Worm (Caenorhabditis elegans) whole organism, L1 larva: ENCODE data around the gene svop-1.

Experiments
- C16A3.4 ChIP-seq: fragments of 150-350 bp; optimal IDR thresholded peaks from 2 replicates; lab custom pipeline; 2014; ENCODE audit warnings: missing biosample characterization, missing genetic modification characterization
- C34B4.2 ChIP-seq: sonication (generic microtip); optimal IDR thresholded peaks from 2 replicates; lab custom pipeline; 2017; ENCODE audit warnings: mild to moderate bottlenecking, missing genetic modification characterization, missing compliant biosample characterization
- ama-1 ChIP-seq: fragments of 150-350 bp; optimal IDR thresholded peaks from 2 replicates; lab custom pipeline; 2014
- blmp-1 ChIP-seq: fragments of 150-350 bp; optimal IDR thresholded peaks from 2 replicates; lab custom pipeline; 2014; ENCODE audit warnings: missing biosample characterization, missing genetic modification characterization
- ceh-82 ChIP-seq, 3 experiments: fragments of 150-350 bp in 1 of 3; sonication (generic microtip) in 2 of 3; optimal IDR thresholded peaks; 2 replicates each; lab custom pipeline; 2014 to 2017; ENCODE audit warnings: missing biosample characterization in 3 of 3, missing genetic modification characterization in 3 of 3
- ceh-90 ChIP-seq: sonication (generic microtip); optimal IDR thresholded peaks from 2 replicates; lab custom pipeline; 2016; ENCODE audit warnings: missing genetic modification characterization, missing compliant biosample characterization
- dpl-1 ChIP-seq, 3 experiments: fragments of 150-350 bp in 2 of 3; sonication (generic microtip) in 1 of 3; optimal IDR thresholded peaks; 2 replicates each; lab custom pipeline; 2014 to 2017; ENCODE audit warnings: missing biosample characterization in 3 of 3, missing genetic modification characterization in 3 of 3, missing genetic modification reagents in 3 of 3
- efl-1 ChIP-seq, 4 experiments: fragments of 150-350 bp; optimal IDR thresholded peaks in 3 of 4; peaks in 1 of 4; 1 replicate in 1 of 4; 2 replicates in 3 of 4; lab custom pipeline; 2014; ENCODE audit warnings: missing biosample characterization in 2 of 4, missing genetic modification characterization in 2 of 4, missing genetic modification reagents in 2 of 4
- efl-3 ChIP-seq: fragments of 200-800 bp; sonication (Bioruptor generic); optimal IDR thresholded peaks from 2 replicates; lab custom pipeline; 2018; ENCODE audit warnings: mild to moderate bottlenecking, missing genetic modification characterization, missing compliant biosample characterization
- egl-13 ChIP-seq: sonication (generic microtip); optimal IDR thresholded peaks from 2 replicates; lab custom pipeline; 2016; ENCODE audit warnings: missing genotype, missing genetic modification reagents, missing genetic modification characterization, missing compliant biosample characterization
- egl-27 ChIP-seq, 2 experiments: fragments of 150-350 bp in 1 of 2; sonication (generic microtip); optimal IDR thresholded peaks; 3 replicates each; lab custom pipeline; 2017 to 2018; ENCODE audit warnings: missing biosample characterization in 2 of 2, missing genetic modification characterization in 2 of 2, missing genetic modification reagents in 2 of 2
- elt-2 ChIP-seq: sonication (generic microtip); optimal IDR thresholded peaks from 2 replicates; lab custom pipeline; 2016; ENCODE audit warnings: missing genetic modification characterization, mild to moderate bottlenecking, inconsistent platforms, missing compliant biosample characterization, missing genetic modification reagents
- elt-3 ChIP-seq, 6 experiments: fragments of 150-350 bp in 1 of 6; sonication (generic microtip); optimal IDR thresholded peaks; 2 replicates each; lab custom pipeline; 2017 to 2018; ENCODE audit warnings: missing biosample characterization in 6 of 6, missing genetic modification characterization in 6 of 6, inconsistent platforms in 1 of 6
- ets-5 ChIP-seq: fragments of 200-800 bp; sonication (Bioruptor generic); IDR thresholded peaks from 2 replicates; pipeline ENCODE4 v1.3.6; 2022; ENCODE audit warnings: missing genetic modification characterization, missing compliant biosample characterization
- fos-1 ChIP-seq: fragments of 150-350 bp; optimal IDR thresholded peaks from 2 replicates; lab custom pipeline; 2014; ENCODE audit warnings: missing biosample characterization, missing genetic modification characterization
- hlh-17 ChIP-seq: fragments of 200-800 bp; sonication (Bioruptor generic); optimal IDR thresholded peaks from 2 replicates; lab custom pipeline; 2018; ENCODE audit warnings: missing genetic modification characterization, mild to moderate bottlenecking, missing compliant biosample characterization, moderate library complexity, borderline replicate concordance
- hpl-2 ChIP-seq: fragments of 150-350 bp; optimal IDR thresholded peaks from 2 replicates; lab custom pipeline; 2014; ENCODE audit warnings: missing biosample characterization, missing genetic modification reagents, missing genetic modification characterization
- isw-1 ChIP-seq: fragments of 200-800 bp; sonication (Bioruptor generic); IDR thresholded peaks from 2 replicates; pipeline ENCODE4 v1.3.6; 2022; ENCODE audit warnings: missing genetic modification characterization, missing compliant biosample characterization
- jun-1 ChIP-seq: fragments of 150-350 bp; optimal IDR thresholded peaks from 2 replicates; lab custom pipeline; 2014; ENCODE audit warnings: missing biosample characterization, missing genetic modification reagents, missing genetic modification characterization
- lin-13 ChIP-seq: fragments of 150-350 bp; optimal IDR thresholded peaks from 2 replicates; lab custom pipeline; 2014; ENCODE audit warnings: missing biosample characterization, missing genetic modification reagents, missing genetic modification characterization
- lin-14 ChIP-seq: fragments of 200-800 bp; sonication (Bioruptor generic); optimal IDR thresholded peaks from 2 replicates; lab custom pipeline; 2018; ENCODE audit warnings: mild to moderate bottlenecking, missing genetic modification characterization, moderate library complexity, missing compliant biosample characterization
- lin-15B ChIP-seq: fragments of 150-350 bp; sonication (generic microtip); optimal IDR thresholded peaks from 3 replicates; lab custom pipeline; 2014; ENCODE audit warnings: missing biosample characterization, missing genetic modification characterization
- lin-35 ChIP-seq, 2 experiments: fragments of 150-350 bp; optimal IDR thresholded peaks; 2 replicates each; lab custom pipeline; 2014; ENCODE audit warnings: missing biosample characterization in 2 of 2, missing genetic modification characterization in 2 of 2, missing genetic modification reagents in 2 of 2
- lir-3 ChIP-seq: sonication (generic microtip); optimal IDR thresholded peaks from 2 replicates; lab custom pipeline; 2016; ENCODE audit warnings: mild to moderate bottlenecking, missing genetic modification characterization, moderate library complexity, missing compliant biosample characterization; ENCODE audit not compliant: poor library complexity
- lsy-2 ChIP-seq, 2 experiments: fragments of 150-350 bp; optimal IDR thresholded peaks; 2 replicates each; lab custom pipeline; 2014; ENCODE audit warnings: missing biosample characterization in 2 of 2, missing genetic modification characterization in 2 of 2
- mdl-1 ChIP-seq, 2 experiments: fragments of 150-350 bp; optimal IDR thresholded peaks; 2 replicates each; lab custom pipeline; 2014 to 2017; ENCODE audit warnings: missing biosample characterization in 2 of 2, missing genetic modification characterization in 2 of 2, inconsistent platforms in 1 of 2
- mep-1 ChIP-seq: fragments of 150-350 bp; optimal IDR thresholded peaks from 2 replicates; lab custom pipeline; 2014; ENCODE audit warnings: missing biosample characterization, missing genetic modification characterization
- nhr-19 ChIP-seq: fragments of 200-800 bp; sonication (Bioruptor generic); conservative IDR thresholded peaks from 2 replicates; pipeline ENCODE4 v1.3.6; 2022; ENCODE audit warnings: missing genetic modification characterization, missing compliant biosample characterization
- nhr-20 ChIP-seq: sonication (generic microtip); optimal IDR thresholded peaks from 2 replicates; lab custom pipeline; 2016; ENCODE audit warnings: mild to moderate bottlenecking, missing genetic modification characterization, missing compliant biosample characterization
- nhr-28 ChIP-seq: fragments of 150-350 bp; optimal IDR thresholded peaks from 2 replicates; lab custom pipeline; 2014; ENCODE audit warnings: missing biosample characterization, missing genetic modification characterization
- nhr-47 ChIP-seq: sonication (generic microtip); optimal IDR thresholded peaks from 2 replicates; lab custom pipeline; 2016; ENCODE audit warnings: mild to moderate bottlenecking, missing genetic modification characterization, moderate library complexity, missing compliant biosample characterization
- nhr-71 ChIP-seq: sonication (generic microtip); optimal IDR thresholded peaks from 2 replicates; lab custom pipeline; 2016; ENCODE audit warnings: mild to moderate bottlenecking, missing genetic modification characterization, moderate library complexity, missing compliant biosample characterization
- nhr-77 ChIP-seq: fragments of 150-350 bp; optimal IDR thresholded peaks from 2 replicates; lab custom pipeline; 2014; ENCODE audit warnings: missing biosample characterization, missing genetic modification characterization
- nhr-85 ChIP-seq: sonication (generic microtip); peaks from one replicate; lab custom pipeline; 2016; ENCODE audit warnings: missing genetic modification characterization, inconsistent platforms, missing compliant biosample characterization
- nhr-90 ChIP-seq: sonication (generic microtip); optimal IDR thresholded peaks from 2 replicates; lab custom pipeline; 2016; ENCODE audit warnings: mild to moderate bottlenecking, missing genetic modification characterization, missing compliant biosample characterization; ENCODE audit not compliant: poor library complexity
- pqm-1 ChIP-seq: sonication (generic microtip); optimal IDR thresholded peaks from 3 replicates; lab custom pipeline; 2017; ENCODE audit warnings: missing biosample characterization, missing genetic modification characterization
- rnt-1 ChIP-seq: sonication (generic microtip); optimal IDR thresholded peaks from 2 replicates; lab custom pipeline; 2016; ENCODE audit warnings: mild to moderate bottlenecking, missing genetic modification characterization, moderate library complexity, missing compliant biosample characterization
- skn-1 ChIP-seq: fragments of 150-350 bp; optimal IDR thresholded peaks from 2 replicates; lab custom pipeline; 2014; ENCODE audit warnings: missing biosample characterization, missing genetic modification characterization
- snpc-4 ChIP-seq: fragments of 150-350 bp; optimal IDR thresholded peaks from 2 replicates; lab custom pipeline; 2014; ENCODE audit warnings: missing biosample characterization, missing genetic modification characterization
- snu-23 ChIP-seq: sonication (generic microtip); optimal IDR thresholded peaks from 2 replicates; lab custom pipeline; 2016; ENCODE audit warnings: missing genetic modification characterization, missing compliant biosample characterization
- sup-37 ChIP-seq: fragments of 200-800 bp; sonication (Bioruptor generic); optimal IDR thresholded peaks from 2 replicates; lab custom pipeline; 2018; ENCODE audit warnings: mild to moderate bottlenecking, missing genetic modification characterization, missing compliant biosample characterization
- tlp-1 ChIP-seq: fragments of 150-350 bp; optimal IDR thresholded peaks from 2 replicates; lab custom pipeline; 2014; ENCODE audit warnings: missing biosample characterization, missing genetic modification characterization
- vab-15 ChIP-seq: sonication (generic microtip); optimal IDR thresholded peaks from 2 replicates; lab custom pipeline; 2017; ENCODE audit warnings: missing genotype, mild to moderate bottlenecking, missing genetic modification characterization, missing compliant biosample characterization
- xbp-1 ChIP-seq: sonication (generic microtip); optimal IDR thresholded peaks from 2 replicates; lab custom pipeline; 2016; ENCODE audit warnings: missing genetic modification characterization, missing compliant biosample characterization
- zip-4 ChIP-seq: fragments of 200-800 bp; sonication (Bioruptor generic); optimal IDR thresholded peaks from 2 replicates; lab custom pipeline; 2018; ENCODE audit warnings: mild to moderate bottlenecking, missing genetic modification characterization, moderate library complexity, missing compliant biosample characterization

The svop-1 gene

ce11 chrIII:8867922-8868655, 17.2 kb downstream of the svop-1 start:
- TF ChIP-seq nhr-47 (tag; lab: Kevin White, UChicago) (no peak), lin-35 (GFP tag; optimal IDR thresholded peaks at IDR 0.05; lab: Kevin White, UChicago) (peak in 1 of 2 experiments; percentile 70), C34B4.2 (tag; lab: Kevin White, UChicago) (no peak), nhr-19 (peak; percentile 24; the same call in 1 of the 2 replicates), zip-4 (GFP tag; lab: Kevin White, UChicago) (peak; percentile 44), lin-13 (GFP tag; lab: Kevin White, UChicago) (no peak), snu-23 (GFP tag; lab: Kevin White, UChicago) (peak; percentile 42), lsy-2 (tag; optimal IDR thresholded peaks at IDR 0.05; lab: Kevin White, UChicago) (peak; percentile 8 to 49), blmp-1 (peak; percentile 87), nhr-20 (tag; lab: Kevin White, UChicago) (peak; percentile 74), nhr-77 (tag; lab: Kevin White, UChicago) (no peak), mep-1 (peak; percentile 6), lir-3 (peak; percentile 7), lin-14 (GFP tag; lab: Kevin White, UChicago) (peak; percentile 74), elt-2 (tag; lab: Kevin White, UChicago) (peak; percentile 88), dpl-1 (GFP tag; optimal IDR thresholded peaks at IDR 0.05; lab: Kevin White, UChicago) (peak in 2 of 3 experiments; percentile 2 to 18), hpl-2 (peak; percentile 39), efl-1 (optimal IDR thresholded peaks at IDR 0.05; lab: Kevin White, UChicago) (no peak), efl-1 (GFP tag; optimal IDR thresholded peaks at IDR 0.05 in 1 of 2; lab: Kevin White, UChicago) (peak; percentile 5 to 86), elt-3 (tag; optimal IDR thresholded peaks at IDR 0.05; lab: Kevin White, UChicago) (peak in 5 of 6 experiments; percentile 57 to 90 (median 70)), pqm-1 (tag; lab: Kevin White, UChicago) (peak; percentile 77), efl-3 (no peak), mdl-1 (tag; optimal IDR thresholded peaks at IDR 0.05; lab: Kevin White, UChicago) (peak in 1 of 2 experiments; percentile 6), nhr-90 (tag; lab: Kevin White, UChicago) (peak; percentile 40), sup-37 (GFP tag; lab: Kevin White, UChicago) (no peak), skn-1 (tag; lab: Kevin White, UChicago) (peak; percentile 46), nhr-85 (peak; percentile 82), nhr-71 (tag; lab: Kevin White, UChicago) (peak; percentile 69)
- TF ChIP-seq, all 84 proteins: peak for 21

- TF ChIP-seq ama-1 (lab: Kevin White, UChicago), result peak; percentile 80
- TF ChIP-seq C16A3.4 (tag; lab: Kevin White, UChicago), result peak; percentile 4
- TF ChIP-seq egl-13 (tag; lab: Kevin White, UChicago), result no peak
- peak in 1 of 2 experiments; percentile 61 for TF ChIP-seq lin-35 (GFP tag; optimal IDR thresholded peaks at IDR 0.05; lab: Kevin White, UChicago)
- TF ChIP-seq rnt-1 (tag; lab: Kevin White, UChicago), result peak; percentile 44
- TF ChIP-seq nhr-20 (tag; lab: Kevin White, UChicago), result peak; percentile 62
- TF ChIP-seq mdl-1 (tag; optimal IDR thresholded peaks at IDR 0.05; lab: Kevin White, UChicago), result peak in 1 of 2 experiments; percentile 45
- no peak for TF ChIP-seq hlh-17 (GFP tag; lab: Kevin White, UChicago)
- no peak for TF ChIP-seq lin-15B (tag; lab: Kevin White, UChicago)
- no peak for TF ChIP-seq ceh-82 (tag; optimal IDR thresholded peaks at IDR 0.05; lab: Kevin White, UChicago)
- TF ChIP-seq ceh-90, result no peak
- peak; percentile 49 for TF ChIP-seq lin-14 (GFP tag; lab: Kevin White, UChicago)
- no peak for TF ChIP-seq egl-27 (tag; optimal IDR thresholded peaks at IDR 0.05; lab: Kevin White, UChicago)
- no peak for TF ChIP-seq nhr-77 (tag; lab: Kevin White, UChicago)
- TF ChIP-seq ets-5, result no peak
- peak; percentile 10 for TF ChIP-seq xbp-1 (tag; lab: Kevin White, UChicago)
- TF ChIP-seq mep-1, result peak; percentile 33
- TF ChIP-seq jun-1 (tag; lab: Kevin White, UChicago), result peak; percentile 10
- no peak for TF ChIP-seq sup-37 (GFP tag; lab: Kevin White, UChicago)
- TF ChIP-seq vab-15 (tag; lab: Kevin White, UChicago), result peak; percentile 5
- no peak for TF ChIP-seq tlp-1
- TF ChIP-seq elt-3 (tag; optimal IDR thresholded peaks at IDR 0.05; lab: Kevin White, UChicago), result peak in 1 of 6 experiments; percentile 75
- no peak for TF ChIP-seq fos-1 (tag; lab: Kevin White, UChicago)
- no peak for TF ChIP-seq isw-1
- TF ChIP-seq blmp-1, result peak; percentile 91
- no peak for TF ChIP-seq snpc-4
- peak; percentile 6 to 13 for TF ChIP-seq lsy-2 (tag; optimal IDR thresholded peaks at IDR 0.05; lab: Kevin White, UChicago)
- peak; percentile 16 for TF ChIP-seq nhr-71 (tag; lab: Kevin White, UChicago)
- TF ChIP-seq nhr-28 (tag; lab: Kevin White, UChicago), result no peak
These were observed 18.1 kb downstream of the svop-1 start for ce11 chrIII:8866983-8867842.
